Fruit fly (Drosophila melanogaster): ENCODE measurements around the gene CG14073.

CG14073 gene

DNA sequence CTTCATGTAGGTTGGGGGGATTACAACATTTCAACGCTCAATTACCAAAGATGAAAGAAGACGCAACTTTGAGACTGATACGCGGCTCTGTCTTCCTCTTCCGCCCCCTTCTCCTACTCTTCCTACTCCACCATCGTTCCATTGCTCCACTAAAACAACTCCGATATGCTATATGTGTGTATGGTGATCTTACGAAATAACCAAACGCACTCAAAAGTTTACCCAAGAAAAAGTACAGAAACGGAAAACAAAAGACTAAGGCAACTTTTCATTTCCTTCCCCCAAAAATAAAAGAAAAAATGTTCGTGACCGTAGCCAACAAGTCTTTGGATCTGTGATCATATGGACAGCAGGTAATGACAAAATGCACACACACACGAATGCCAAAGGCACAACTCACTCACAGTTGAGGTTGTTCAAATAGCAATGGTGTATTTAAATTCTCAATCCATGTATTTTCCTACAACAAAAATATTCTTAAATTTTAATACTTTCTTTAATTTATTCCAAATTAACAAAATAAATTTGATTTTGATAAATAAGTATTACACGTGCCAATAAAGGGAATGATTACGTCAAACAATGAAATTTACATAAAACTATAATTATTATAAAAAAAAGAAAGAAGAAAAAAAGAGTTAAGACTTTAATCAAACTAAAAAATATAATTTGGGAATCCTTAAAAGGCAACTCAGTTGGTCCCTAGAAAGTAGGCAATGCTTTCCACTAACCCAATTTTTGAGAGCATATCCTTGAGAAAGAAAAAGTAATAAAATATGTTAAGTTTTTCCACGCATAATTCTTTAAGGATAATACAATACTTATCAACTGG is 52.3 kb downstream of the CG14073 start:
- no peak for TF ChIP-seq Hr83 (GFP tag; optimal IDR thresholded peaks at IDR 0.05; ENCODE audit: poor library complexity, severe bottlenecking)
- TF ChIP-seq foxo (GFP tag; optimal IDR thresholded peaks at IDR 0.05): peak in 1 of 2 experiments; percentile 3

DNA sequence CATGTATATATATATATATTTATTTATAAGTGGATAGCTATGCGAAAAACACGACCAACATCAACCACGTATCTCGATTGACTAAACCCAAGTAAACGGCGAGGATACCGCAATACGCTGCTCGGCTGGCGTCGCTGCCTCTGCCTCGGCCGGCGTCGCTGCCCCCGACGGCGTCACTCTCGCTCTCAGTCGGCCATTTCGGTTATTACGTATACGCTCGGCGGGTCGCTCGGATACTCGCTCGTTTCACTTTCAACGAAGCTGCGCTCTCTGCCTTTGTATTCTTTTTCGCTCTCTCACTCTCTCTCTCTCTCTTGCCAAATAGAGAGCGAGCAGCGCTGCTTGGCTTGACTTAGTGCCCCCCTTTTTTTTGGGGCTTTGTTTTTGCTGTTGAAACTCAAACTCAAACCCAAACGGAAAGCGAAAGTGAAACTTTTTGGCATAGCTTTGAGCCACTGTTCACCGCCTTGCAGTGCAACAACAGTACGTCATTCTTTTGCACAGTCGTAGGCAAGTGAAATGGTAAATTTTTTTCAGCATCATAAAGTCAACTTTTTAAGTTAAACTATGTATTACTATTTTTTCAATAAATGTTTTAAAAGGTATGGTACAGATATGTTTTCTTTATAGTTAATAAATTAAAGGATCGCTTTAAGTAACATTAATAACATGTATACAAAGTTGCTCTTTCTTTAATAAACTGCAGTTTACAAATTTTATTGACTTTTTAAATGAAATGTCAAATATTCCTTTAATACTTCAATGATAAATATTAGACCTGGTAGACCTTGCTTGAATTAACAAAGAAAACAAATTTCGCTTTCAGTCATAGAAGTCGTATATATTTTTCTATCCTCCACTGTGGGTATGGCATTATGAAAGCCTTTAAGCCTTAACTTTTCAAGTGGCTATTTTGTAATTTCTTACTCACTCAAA is 54.5 kb downstream of the CG14073 start:
- TF ChIP-seq Rel (GFP tag; optimal IDR thresholded peaks at IDR 0.05) (no peak), Rel (tag; optimal IDR thresholded peaks at IDR 0.05) (peak; percentile 22), Hnf4 (GFP tag; optimal IDR thresholded peaks at IDR 0.05) (no peak), CrebA (GFP tag; optimal IDR thresholded peaks at IDR 0.05; ENCODE audit: borderline replicate concordance) (peak; percentile 21), Vsx2 (GFP tag; optimal IDR thresholded peaks at IDR 0.05; ENCODE audit: partially characterized antibody) (peak; percentile 50), Sp1 (GFP tag; optimal IDR thresholded peaks at IDR 0.05) (peak; percentile 37), Dif (GFP tag; optimal IDR thresholded peaks at IDR 0.05; ENCODE audit: partially characterized antibody) (peak; percentile 84), dl (GFP tag; optimal IDR thresholded peaks at IDR 0.05; ENCODE audit: insufficient read depth in 1 of 2, partially characterized antibody in 2 of 2) (peak; percentile 57 to 86), sage (GFP tag; optimal IDR thresholded peaks at IDR 0.05) (no peak)

DNA sequence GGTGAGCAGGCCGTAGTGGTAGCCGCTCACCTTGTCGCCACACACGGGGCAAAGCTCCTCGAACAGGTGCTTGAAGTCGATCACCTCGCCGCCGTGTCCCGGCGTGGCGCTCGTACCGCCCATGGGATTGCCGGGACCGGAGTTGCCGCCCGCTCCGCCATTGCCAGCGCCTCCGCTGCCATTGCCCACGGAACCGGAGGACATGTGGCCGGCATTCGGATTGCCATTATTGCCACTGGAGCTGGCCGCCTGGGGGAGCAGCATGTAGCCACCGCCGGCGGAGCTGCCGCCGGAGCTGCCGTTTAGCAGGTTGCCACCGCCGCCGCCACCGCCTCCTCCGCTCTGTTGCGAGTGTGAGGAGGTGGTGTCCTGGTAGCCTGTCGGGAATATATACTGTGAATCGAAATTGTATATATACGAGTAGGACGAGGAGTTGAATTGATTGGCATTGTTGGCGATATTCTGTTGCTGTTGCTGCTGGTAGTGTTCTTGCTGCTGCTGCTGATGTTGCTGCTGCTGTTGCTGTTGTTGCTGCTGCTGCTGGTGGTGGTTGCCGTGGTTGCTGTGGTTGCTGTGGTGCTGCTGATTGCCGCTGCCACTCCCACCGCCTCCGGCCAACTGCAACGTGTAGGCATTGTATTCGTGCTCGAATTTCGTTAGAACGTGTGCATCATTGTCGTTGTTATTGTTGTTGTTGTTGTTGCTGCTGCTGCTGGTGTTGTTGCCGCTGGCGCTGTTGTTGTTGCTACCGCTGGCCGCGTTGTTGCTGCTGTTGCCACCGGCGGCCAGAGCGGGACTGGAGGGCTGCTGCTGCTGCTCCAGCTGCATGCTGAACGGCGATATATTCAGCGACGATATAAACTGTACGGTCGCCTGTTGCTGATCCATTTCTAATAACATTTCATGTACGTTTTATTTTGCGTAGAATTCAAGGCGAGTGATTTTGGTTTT is 56.7 kb downstream of the CG14073 start:
- no peak for TF ChIP-seq Vsx2 (GFP tag; optimal IDR thresholded peaks at IDR 0.05; ENCODE audit: partially characterized antibody)
- TF ChIP-seq Dfd (GFP tag; optimal IDR thresholded peaks at IDR 0.05): peak; percentile 96
- TF ChIP-seq brk (GFP tag; optimal IDR thresholded peaks at IDR 0.05): no peak
- no peak for TF ChIP-seq Mio (GFP tag; optimal IDR thresholded peaks at IDR 0.05)

DNA sequence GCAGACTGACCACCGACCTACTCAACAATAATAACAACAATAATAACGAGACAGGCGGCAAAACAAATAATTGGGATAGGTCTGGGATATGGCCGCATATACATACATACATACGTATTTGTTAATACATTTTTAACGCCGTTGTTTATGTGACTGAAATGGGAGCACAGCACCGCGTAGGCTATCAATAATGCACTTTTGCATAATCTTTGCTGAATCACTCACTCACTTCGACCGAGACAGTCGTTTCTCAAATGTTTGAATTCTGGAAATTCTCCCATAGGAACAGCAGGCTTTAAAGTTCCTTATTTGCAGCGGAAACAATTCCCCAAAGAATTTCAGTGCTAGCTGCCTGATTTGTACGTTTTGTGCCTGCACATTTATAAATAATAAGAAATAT is 58.7 kb downstream of the CG14073 start:
- no peak for TF ChIP-seq usp (GFP tag; optimal IDR thresholded peaks at IDR 0.05)

DNA sequence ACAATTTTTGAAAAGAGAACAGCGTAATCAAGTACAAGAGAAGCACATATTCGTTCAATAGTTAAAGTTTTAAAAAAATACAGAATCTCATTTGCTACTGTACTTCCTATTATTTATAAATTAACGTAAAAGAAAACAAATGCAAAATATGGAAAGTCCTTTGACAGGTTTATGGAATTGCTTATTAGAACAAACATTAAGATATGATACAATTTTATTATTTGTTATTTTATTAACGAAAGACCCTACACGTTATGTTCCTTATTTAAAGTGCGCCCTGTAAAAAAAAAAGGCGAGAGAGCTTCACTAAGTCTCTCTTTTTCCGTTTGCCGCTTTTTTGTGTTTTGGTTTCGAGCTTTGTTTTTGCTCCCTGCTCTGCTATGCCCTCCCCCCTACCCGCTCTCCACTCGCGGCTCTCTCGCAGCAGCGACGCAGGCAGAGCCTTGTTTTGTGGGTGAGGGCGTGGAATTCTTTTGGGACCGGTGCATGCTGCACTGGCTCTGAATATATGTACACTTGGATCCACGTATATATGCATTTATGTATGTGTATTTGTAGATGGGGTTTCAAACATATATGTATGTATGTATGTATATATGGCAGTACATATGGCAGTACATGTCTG is 59.9 kb downstream of the CG14073 start:
- peak in 1 of 2 experiments; percentile 38 for TF ChIP-seq dl (GFP tag; optimal IDR thresholded peaks at IDR 0.05; ENCODE audit: insufficient read depth in 1 of 2, partially characterized antibody in 2 of 2)
- peak; percentile 10 for TF ChIP-seq jim (GFP tag; optimal IDR thresholded peaks at IDR 0.05)
- TF ChIP-seq CG32264 (GFP tag; optimal IDR thresholded peaks at IDR 0.05): no peak
- peak; percentile 43 for TF ChIP-seq Dif (GFP tag; optimal IDR thresholded peaks at IDR 0.05; ENCODE audit: partially characterized antibody)
- no peak for TF ChIP-seq ey (GFP tag; optimal IDR thresholded peaks at IDR 0.05)
- TF ChIP-seq Rel (GFP tag; optimal IDR thresholded peaks at IDR 0.05): no peak
- TF ChIP-seq Rel (tag; optimal IDR thresholded peaks at IDR 0.05): no peak

DNA sequence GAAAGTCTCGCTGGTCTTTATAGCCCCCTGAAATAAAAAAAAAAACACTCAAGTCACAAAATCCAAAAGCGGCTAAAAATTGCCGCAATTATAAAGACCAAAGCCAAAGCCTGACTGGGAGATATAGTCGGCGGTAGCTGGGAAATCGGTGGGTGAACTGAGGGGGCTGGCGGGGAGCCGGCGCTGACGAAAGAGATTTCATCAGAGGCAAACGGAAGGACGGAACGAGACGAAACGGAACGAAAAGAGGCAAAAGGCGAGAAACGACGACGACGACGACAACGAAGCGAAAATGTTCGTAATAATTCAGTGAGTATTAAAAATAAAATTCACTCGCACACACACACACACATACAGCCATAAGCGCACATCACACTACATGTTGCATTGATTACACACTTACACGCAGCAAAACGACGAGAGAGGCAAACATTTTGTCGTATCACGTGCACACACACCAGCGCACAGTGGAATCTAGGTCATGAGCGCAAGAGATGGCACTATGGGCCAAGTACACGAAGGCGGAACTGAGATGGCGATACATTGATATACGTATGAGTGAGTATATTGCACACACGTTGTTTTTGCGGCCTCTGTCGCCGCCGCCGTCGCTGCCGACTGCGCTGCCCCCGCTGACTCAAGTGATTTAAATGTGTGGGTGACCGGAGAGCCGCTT is 61.4 kb downstream of the CG14073 start:
- TF ChIP-seq Dfd (GFP tag; optimal IDR thresholded peaks at IDR 0.05): peak; percentile 8
- no peak for TF ChIP-seq Vsx2 (GFP tag; optimal IDR thresholded peaks at IDR 0.05; ENCODE audit: partially characterized antibody)
- peak; percentile 30 for TF ChIP-seq rgr (GFP tag; optimal IDR thresholded peaks at IDR 0.05)
- TF ChIP-seq Hr83 (GFP tag; optimal IDR thresholded peaks at IDR 0.05; ENCODE audit: poor library complexity, severe bottlenecking): peak; percentile 51
- TF ChIP-seq h (GFP tag; optimal IDR thresholded peaks at IDR 0.05): peak; percentile 63
- peak; percentile 77 for TF ChIP-seq Abd-B (GFP tag; optimal IDR thresholded peaks at IDR 0.05)
- TF ChIP-seq Myc (optimal IDR thresholded peaks at IDR 0.05): no peak
- peak in 1 of 2 experiments; percentile 28 for TF ChIP-seq dl (GFP tag; optimal IDR thresholded peaks at IDR 0.05; ENCODE audit: insufficient read depth in 1 of 2, partially characterized antibody in 2 of 2)
- no peak for TF ChIP-seq jim (GFP tag; optimal IDR thresholded peaks at IDR 0.05)
- TF ChIP-seq Sp1 (GFP tag; optimal IDR thresholded peaks at IDR 0.05): peak; percentile 13
- peak; percentile 34 for TF ChIP-seq fru (GFP tag; optimal IDR thresholded peaks at IDR 0.05)
- peak; percentile 74 for TF ChIP-seq psq (GFP tag; optimal IDR thresholded peaks at IDR 0.05)
- peak; percentile 99 for TF ChIP-seq N (GFP tag; optimal IDR thresholded peaks at IDR 0.05)
- peak; percentile 78 for TF ChIP-seq Hr78 (GFP tag; optimal IDR thresholded peaks at IDR 0.05)
- TF ChIP-seq tai (GFP tag; optimal IDR thresholded peaks at IDR 0.05): no peak
- no peak for TF ChIP-seq Dif (GFP tag; optimal IDR thresholded peaks at IDR 0.05; ENCODE audit: partially characterized antibody)
- TF ChIP-seq Jra (GFP tag; optimal IDR thresholded peaks at IDR 0.05): peak; percentile 55
- TF ChIP-seq foxo (GFP tag; optimal IDR thresholded peaks at IDR 0.05): peak in 1 of 2 experiments; percentile 52
- no peak for TF ChIP-seq Rel (GFP tag; optimal IDR thresholded peaks at IDR 0.05)
- peak; percentile 42 for TF ChIP-seq Rel (tag; optimal IDR thresholded peaks at IDR 0.05)
- peak; percentile 83 for TF ChIP-seq CrebA (GFP tag; optimal IDR thresholded peaks at IDR 0.05; ENCODE audit: borderline replicate concordance)
